Worm (Caenorhabditis elegans) whole organism, L2 larva: ENCODE data around the gene C54D10.5.

Source experiments
- fos-1 ChIP-seq: fragments of 150-350 bp; optimal IDR thresholded peaks from 2 replicates; lab custom pipeline; 2014; ENCODE audit warnings: missing biosample characterization, missing genetic modification characterization
- lin-13 ChIP-seq: fragments of 150-350 bp; optimal IDR thresholded peaks from 2 replicates; lab custom pipeline; 2014; ENCODE audit warnings: missing biosample characterization, missing genetic modification reagents, missing genetic modification characterization
- nhr-21 ChIP-seq: fragments of 150-350 bp; optimal IDR thresholded peaks from 2 replicates; lab custom pipeline; 2014; ENCODE audit warnings: missing biosample characterization, missing genetic modification characterization
- nhr-25 ChIP-seq: fragments of 150-350 bp; sonication (generic microtip); optimal IDR thresholded peaks from 3 replicates; lab custom pipeline; 2014; ENCODE audit warnings: missing biosample characterization, missing genetic modification characterization
- peb-1 ChIP-seq: fragments of 150-350 bp; optimal IDR thresholded peaks from 2 replicates; lab custom pipeline; 2014; ENCODE audit warnings: missing biosample characterization, missing genetic modification characterization
- zag-1 ChIP-seq: fragments of 150-350 bp; optimal IDR thresholded peaks from 2 replicates; lab custom pipeline; 2014; ENCODE audit warnings: missing biosample characterization, missing genetic modification characterization

DNA sequence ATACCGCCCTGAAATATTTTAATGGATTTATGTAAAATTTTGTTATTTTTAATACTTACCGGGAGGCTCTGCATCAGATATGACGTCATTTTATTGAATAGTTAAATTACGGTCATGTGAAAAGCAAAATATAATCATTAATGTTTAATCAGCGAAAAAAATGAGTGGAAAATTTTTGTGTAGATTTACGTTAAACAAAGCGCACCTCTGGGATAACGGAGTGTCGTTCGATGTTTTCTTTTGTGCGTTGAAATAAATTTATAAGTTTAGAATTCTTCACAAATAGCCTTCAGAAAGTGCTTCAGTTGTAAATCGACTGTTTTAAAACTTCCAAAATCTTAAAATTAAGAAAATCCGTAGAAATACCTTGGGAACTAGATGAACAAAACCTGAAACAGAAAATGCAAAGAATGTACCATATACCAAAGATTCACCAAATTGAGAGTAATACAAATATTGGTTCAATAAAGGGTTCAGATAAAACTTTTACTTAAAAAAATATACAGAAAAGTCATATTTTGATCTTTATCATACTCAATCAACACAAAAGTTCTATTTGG lies 28.4 kb upstream of the C54D10.5 start, which contains the start of the genes K01D12.20 and miga-1:
- TF ChIP-seq lin-13 (GFP tag; lab: Kevin White, UChicago), result no peak
- TF ChIP-seq peb-1 (tag; lab: Kevin White, UChicago), result no peak
- no peak for TF ChIP-seq fos-1
- TF ChIP-seq zag-1, result no peak
- TF ChIP-seq nhr-25 (tag; lab: Kevin White, UChicago), result no peak
- TF ChIP-seq nhr-21 (tag; lab: Kevin White, UChicago), result no peak
